Worm (Caenorhabditis elegans): ENCODE measurements around the gene luc-7L.

DNA sequence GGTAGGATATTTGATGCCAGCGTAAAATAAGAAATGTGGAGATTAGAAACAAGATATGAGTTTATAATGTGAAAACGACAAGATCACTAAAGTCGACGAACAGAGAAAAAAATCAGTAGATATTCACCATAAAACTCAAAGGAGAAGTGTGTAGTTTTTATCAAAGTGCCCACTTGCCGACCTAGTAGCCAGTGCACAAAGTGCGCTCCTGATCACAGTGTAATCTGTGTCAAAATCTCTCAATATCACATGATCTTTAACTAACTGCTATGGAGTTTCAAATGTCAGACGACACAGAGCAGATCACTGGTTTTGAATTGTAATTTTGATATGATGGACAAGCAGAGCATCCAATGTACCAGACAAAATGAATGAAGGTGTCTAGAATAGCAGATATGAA is 13.2 kb upstream of the luc-7L start:
- TF ChIP-seq zag-1 (tag; optimal IDR thresholded peaks at IDR 0.05), result no peak
- no peak for TF ChIP-seq nhr-11 (tag; optimal IDR thresholded peaks at IDR 0.05)
- TF ChIP-seq skn-1 (tag; optimal IDR thresholded peaks at IDR 0.05), result no peak

Data from whole organism, L3 larva.